Worm (Caenorhabditis elegans) whole organism, midembryonic: ENCODE measurements around the gene str-121.
"Not testable (repeated sequence)": the region's sequence is repeated elsewhere in the genome, so short reads cannot be mapped to it uniquely, and the experiment has no call there.

ENCODE experiments used
- T22C8.4 ChIP-seq: fragments of 200-800 bp; sonication (Bioruptor generic); IDR thresholded peaks from 2 replicates; pipeline ENCODE4 v1.3.6; 2022; ENCODE audit warnings: missing genetic modification characterization, missing compliant biosample characterization
- cog-1 ChIP-seq: sonication (generic microtip); optimal IDR thresholded peaks from 2 replicates; lab custom pipeline; 2016; ENCODE audit warnings: missing genetic modification characterization, missing compliant biosample characterization
- flt-1 ChIP-seq: fragments of 200-800 bp; sonication (Bioruptor generic); IDR thresholded peaks from 2 replicates; pipeline ENCODE4 v1.3.6; 2022; ENCODE audit warnings: missing genetic modification characterization, missing compliant biosample characterization
- klf-2 ChIP-seq: fragments of 200-800 bp; sonication (Bioruptor generic); conservative IDR thresholded peaks from 2 replicates; pipeline ENCODE4 v1.3.6; 2022; ENCODE audit warnings: missing genetic modification reagents, missing genetic modification characterization, missing compliant biosample characterization
- med-1 ChIP-seq: sonication (generic microtip); optimal IDR thresholded peaks from 2 replicates; lab custom pipeline; 2017; ENCODE audit warnings: missing genetic modification characterization, mild to moderate bottlenecking, missing compliant biosample characterization, antibody characterized with exemption, missing genetic modification reagents; ENCODE audit not compliant: insufficient read depth
- ref-1 ChIP-seq: fragments of 200-800 bp; sonication (Bioruptor generic); conservative IDR thresholded peaks from 2 replicates; pipeline ENCODE4 v1.3.6; 2022; ENCODE audit warnings: missing genetic modification reagents, missing genetic modification characterization, missing compliant biosample characterization
- tab-1 ChIP-seq: fragments of 200-800 bp; sonication (Bioruptor generic); IDR thresholded peaks from 2 replicates; pipeline ENCODE4 v1.3.6; 2022; ENCODE audit warnings: missing genetic modification characterization, missing compliant biosample characterization
- ztf-23 ChIP-seq: fragments of 200-800 bp; sonication (Bioruptor generic); IDR thresholded peaks from 2 replicates; pipeline ENCODE4 v1.3.6; 2022; ENCODE audit warnings: missing genetic modification reagents, missing genetic modification characterization, missing compliant biosample characterization
- ztf-29 ChIP-seq: fragments of 200-800 bp; sonication (Bioruptor generic); IDR thresholded peaks from 2 replicates; pipeline ENCODE4 v1.3.6; 2022; ENCODE audit warnings: missing genetic modification reagents, missing genetic modification characterization, missing compliant biosample characterization

DNA sequence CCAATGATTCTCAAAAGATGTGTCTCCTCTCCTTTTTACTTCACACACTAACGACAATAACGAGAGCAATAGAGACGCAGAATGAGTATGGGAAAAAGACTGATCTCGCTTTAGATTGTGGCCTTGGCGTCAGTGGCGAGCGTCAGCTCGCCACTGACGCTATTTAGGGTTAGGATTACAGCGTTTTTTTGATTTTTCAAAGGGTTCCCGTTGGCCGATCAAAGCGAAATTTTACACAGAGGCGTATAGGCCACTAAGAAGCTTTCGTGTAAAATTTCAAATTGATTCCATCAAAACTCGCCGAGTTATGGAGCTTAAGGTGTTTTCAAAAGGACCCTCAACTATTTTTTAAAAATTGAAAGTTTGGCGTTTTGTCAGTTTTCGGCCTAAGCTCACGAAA is 41.8 kb downstream of the str-121 start, which contains the start of gene DC2.5:
- TF ChIP-seq ref-1; T22C8.4; tab-1; flt-1 (GFP tag; lab: Robert Waterston, UW); ztf-29; ztf-23 (GFP tag; lab: Robert Waterston, UW); klf-2 (GFP tag; lab: Robert Waterston, UW); med-1 (GFP tag; lab: Kevin White, UChicago); cog-1: not testable (repeated sequence)
